Worm (Caenorhabditis elegans) whole organism, L1 larva: ENCODE measurements around the gene Y15E3A.4.

Experiments used
- C16A3.4 ChIP-seq: fragments of 150-350 bp; optimal IDR thresholded peaks from 2 replicates; lab custom pipeline; 2014; ENCODE audit warnings: missing biosample characterization, missing genetic modification characterization
- C34B4.2 ChIP-seq: sonication (generic microtip); optimal IDR thresholded peaks from 2 replicates; lab custom pipeline; 2017; ENCODE audit warnings: mild to moderate bottlenecking, missing genetic modification characterization, missing compliant biosample characterization
- Y116A8C.19 ChIP-seq: sonication (generic microtip); optimal IDR thresholded peaks from 2 replicates; lab custom pipeline; 2016; ENCODE audit warnings: missing compliant biosample characterization, missing genetic modification characterization, borderline replicate concordance
- alr-1 ChIP-seq: fragments of 200-800 bp; sonication (Bioruptor generic); optimal IDR thresholded peaks from 2 replicates; lab custom pipeline; 2018; ENCODE audit warnings: borderline replicate concordance, mild to moderate bottlenecking, missing genetic modification characterization, missing compliant biosample characterization
- aly-2 ChIP-seq: fragments of 150-350 bp; optimal IDR thresholded peaks from 2 replicates; lab custom pipeline; 2014; ENCODE audit warnings: missing biosample characterization, missing genetic modification characterization
- ama-1 ChIP-seq: fragments of 150-350 bp; optimal IDR thresholded peaks from 2 replicates; lab custom pipeline; 2014
- blmp-1 ChIP-seq: fragments of 150-350 bp; optimal IDR thresholded peaks from 2 replicates; lab custom pipeline; 2014; ENCODE audit warnings: missing biosample characterization, missing genetic modification characterization
- ceh-63 ChIP-seq: fragments of 200-800 bp; sonication (Bioruptor generic); optimal IDR thresholded peaks from 2 replicates; lab custom pipeline; 2018; ENCODE audit warnings: mild to moderate bottlenecking, missing genetic modification characterization, missing compliant biosample characterization
- ceh-8 ChIP-seq: fragments of 200-800 bp; sonication (Bioruptor generic); optimal IDR thresholded peaks from 2 replicates; lab custom pipeline; 2018; ENCODE audit warnings: mild to moderate bottlenecking, missing genetic modification characterization, moderate library complexity, missing compliant biosample characterization
- ceh-88 ChIP-seq: fragments of 200-800 bp; sonication (Bioruptor generic); IDR thresholded peaks from 2 replicates; pipeline ENCODE4 v1.3.6; 2022; ENCODE audit warnings: missing genetic modification characterization, missing compliant biosample characterization
- dsc-1 ChIP-seq: sonication (generic microtip); optimal IDR thresholded peaks from 2 replicates; lab custom pipeline; 2016; ENCODE audit warnings: mild to moderate bottlenecking, missing genetic modification characterization, missing compliant biosample characterization
- efl-1 ChIP-seq, 4 experiments: fragments of 150-350 bp; optimal IDR thresholded peaks in 3 of 4; peaks in 1 of 4; 1 replicate in 1 of 4; 2 replicates in 3 of 4; lab custom pipeline; 2014; ENCODE audit warnings: missing biosample characterization in 2 of 4, missing genetic modification characterization in 2 of 4, missing genetic modification reagents in 2 of 4
- elt-2 ChIP-seq: sonication (generic microtip); optimal IDR thresholded peaks from 2 replicates; lab custom pipeline; 2016; ENCODE audit warnings: missing genetic modification characterization, mild to moderate bottlenecking, inconsistent platforms, missing compliant biosample characterization, missing genetic modification reagents
- elt-3 ChIP-seq, 6 experiments: fragments of 150-350 bp in 1 of 6; sonication (generic microtip); optimal IDR thresholded peaks; 2 replicates each; lab custom pipeline; 2017 to 2018; ENCODE audit warnings: missing biosample characterization in 6 of 6, missing genetic modification characterization in 6 of 6, inconsistent platforms in 1 of 6
- ets-5 ChIP-seq: fragments of 200-800 bp; sonication (Bioruptor generic); IDR thresholded peaks from 2 replicates; pipeline ENCODE4 v1.3.6; 2022; ENCODE audit warnings: missing genetic modification characterization, missing compliant biosample characterization
- fkh-10 ChIP-seq: sonication (generic microtip); optimal IDR thresholded peaks from 2 replicates; lab custom pipeline; 2017; ENCODE audit warnings: missing biosample characterization, missing genetic modification reagents, missing genetic modification characterization
- fkh-8 ChIP-seq: sonication (generic microtip); optimal IDR thresholded peaks from 2 replicates; lab custom pipeline; 2016; ENCODE audit warnings: mild to moderate bottlenecking, missing genetic modification characterization, missing compliant biosample characterization
- grh-1 ChIP-seq: fragments of 200-800 bp; sonication (Bioruptor generic); IDR thresholded peaks from 2 replicates; pipeline ENCODE4 v1.3.6; 2022; ENCODE audit warnings: missing genetic modification reagents, missing genetic modification characterization, missing compliant biosample characterization
- hlh-17 ChIP-seq: fragments of 200-800 bp; sonication (Bioruptor generic); optimal IDR thresholded peaks from 2 replicates; lab custom pipeline; 2018; ENCODE audit warnings: missing genetic modification characterization, mild to moderate bottlenecking, missing compliant biosample characterization, moderate library complexity, borderline replicate concordance
- hlh-4 ChIP-seq: sonication (generic microtip); optimal IDR thresholded peaks from 2 replicates; lab custom pipeline; 2016; ENCODE audit warnings: mild to moderate bottlenecking, missing genetic modification characterization, missing compliant biosample characterization
- irx-1 ChIP-seq: sonication (generic microtip); optimal IDR thresholded peaks from 2 replicates; lab custom pipeline; 2016; ENCODE audit warnings: missing genetic modification characterization, missing compliant biosample characterization
- isw-1 ChIP-seq: fragments of 200-800 bp; sonication (Bioruptor generic); IDR thresholded peaks from 2 replicates; pipeline ENCODE4 v1.3.6; 2022; ENCODE audit warnings: missing genetic modification characterization, missing compliant biosample characterization
- jun-1 ChIP-seq: fragments of 150-350 bp; optimal IDR thresholded peaks from 2 replicates; lab custom pipeline; 2014; ENCODE audit warnings: missing biosample characterization, missing genetic modification reagents, missing genetic modification characterization
- lin-13 ChIP-seq: fragments of 150-350 bp; optimal IDR thresholded peaks from 2 replicates; lab custom pipeline; 2014; ENCODE audit warnings: missing biosample characterization, missing genetic modification reagents, missing genetic modification characterization
- lin-14 ChIP-seq: fragments of 200-800 bp; sonication (Bioruptor generic); optimal IDR thresholded peaks from 2 replicates; lab custom pipeline; 2018; ENCODE audit warnings: mild to moderate bottlenecking, missing genetic modification characterization, moderate library complexity, missing compliant biosample characterization
- lin-15B ChIP-seq: fragments of 150-350 bp; sonication (generic microtip); optimal IDR thresholded peaks from 3 replicates; lab custom pipeline; 2014; ENCODE audit warnings: missing biosample characterization, missing genetic modification characterization
- lin-35 ChIP-seq, 2 experiments: fragments of 150-350 bp; optimal IDR thresholded peaks; 2 replicates each; lab custom pipeline; 2014; ENCODE audit warnings: missing biosample characterization in 2 of 2, missing genetic modification characterization in 2 of 2, missing genetic modification reagents in 2 of 2
- lsy-2 ChIP-seq, 2 experiments: fragments of 150-350 bp; optimal IDR thresholded peaks; 2 replicates each; lab custom pipeline; 2014; ENCODE audit warnings: missing biosample characterization in 2 of 2, missing genetic modification characterization in 2 of 2
- mdl-1 ChIP-seq, 2 experiments: fragments of 150-350 bp; optimal IDR thresholded peaks; 2 replicates each; lab custom pipeline; 2014 to 2017; ENCODE audit warnings: missing biosample characterization in 2 of 2, missing genetic modification characterization in 2 of 2, inconsistent platforms in 1 of 2
- mep-1 ChIP-seq: fragments of 150-350 bp; optimal IDR thresholded peaks from 2 replicates; lab custom pipeline; 2014; ENCODE audit warnings: missing biosample characterization, missing genetic modification characterization
- nhr-11 ChIP-seq: fragments of 150-350 bp; optimal IDR thresholded peaks from 2 replicates; lab custom pipeline; 2014; ENCODE audit warnings: missing biosample characterization, missing genetic modification characterization
- nhr-19 ChIP-seq: fragments of 200-800 bp; sonication (Bioruptor generic); conservative IDR thresholded peaks from 2 replicates; pipeline ENCODE4 v1.3.6; 2022; ENCODE audit warnings: missing genetic modification characterization, missing compliant biosample characterization
- nhr-28 ChIP-seq: fragments of 150-350 bp; optimal IDR thresholded peaks from 2 replicates; lab custom pipeline; 2014; ENCODE audit warnings: missing biosample characterization, missing genetic modification characterization
- nhr-47 ChIP-seq: sonication (generic microtip); optimal IDR thresholded peaks from 2 replicates; lab custom pipeline; 2016; ENCODE audit warnings: mild to moderate bottlenecking, missing genetic modification characterization, moderate library complexity, missing compliant biosample characterization
- nhr-84 ChIP-seq: sonication (generic microtip); optimal IDR thresholded peaks from 2 replicates; lab custom pipeline; 2017; ENCODE audit warnings: missing biosample characterization, missing genetic modification characterization
- nhr-85 ChIP-seq: sonication (generic microtip); peaks from one replicate; lab custom pipeline; 2016; ENCODE audit warnings: missing genetic modification characterization, inconsistent platforms, missing compliant biosample characterization
- nhr-90 ChIP-seq: sonication (generic microtip); optimal IDR thresholded peaks from 2 replicates; lab custom pipeline; 2016; ENCODE audit warnings: mild to moderate bottlenecking, missing genetic modification characterization, missing compliant biosample characterization; ENCODE audit not compliant: poor library complexity
- pqm-1 ChIP-seq: sonication (generic microtip); optimal IDR thresholded peaks from 3 replicates; lab custom pipeline; 2017; ENCODE audit warnings: missing biosample characterization, missing genetic modification characterization
- rnt-1 ChIP-seq: sonication (generic microtip); optimal IDR thresholded peaks from 2 replicates; lab custom pipeline; 2016; ENCODE audit warnings: mild to moderate bottlenecking, missing genetic modification characterization, moderate library complexity, missing compliant biosample characterization
- skn-1 ChIP-seq: fragments of 150-350 bp; optimal IDR thresholded peaks from 2 replicates; lab custom pipeline; 2014; ENCODE audit warnings: missing biosample characterization, missing genetic modification characterization
- sptf-1 ChIP-seq: fragments of 150-350 bp; optimal IDR thresholded peaks from 2 replicates; lab custom pipeline; 2014; ENCODE audit warnings: missing biosample characterization, missing genetic modification characterization
- sup-37 ChIP-seq: fragments of 200-800 bp; sonication (Bioruptor generic); optimal IDR thresholded peaks from 2 replicates; lab custom pipeline; 2018; ENCODE audit warnings: mild to moderate bottlenecking, missing genetic modification characterization, missing compliant biosample characterization
- swsn-7 ChIP-seq: sonication (generic microtip); optimal IDR thresholded peaks from 2 replicates; lab custom pipeline; 2016; ENCODE audit warnings: missing genetic modification characterization, missing compliant biosample characterization
- tbx-2 ChIP-seq: sonication (generic microtip); optimal IDR thresholded peaks from 2 replicates; lab custom pipeline; 2016; ENCODE audit warnings: missing genetic modification characterization, missing compliant biosample characterization
- tlp-1 ChIP-seq: fragments of 150-350 bp; optimal IDR thresholded peaks from 2 replicates; lab custom pipeline; 2014; ENCODE audit warnings: missing biosample characterization, missing genetic modification characterization
- unc-130 ChIP-seq: fragments of 150-350 bp; optimal IDR thresholded peaks from 2 replicates; lab custom pipeline; 2017; ENCODE audit warnings: missing biosample characterization, missing genetic modification characterization, inconsistent platforms
- unc-98 ChIP-seq: fragments of 200-800 bp; sonication (Bioruptor generic); IDR thresholded peaks from 2 replicates; pipeline ENCODE4 v1.3.6; 2022; ENCODE audit warnings: missing genetic modification characterization, missing compliant biosample characterization
- xbp-1 ChIP-seq: sonication (generic microtip); optimal IDR thresholded peaks from 2 replicates; lab custom pipeline; 2016; ENCODE audit warnings: missing genetic modification characterization, missing compliant biosample characterization
- zip-4 ChIP-seq: fragments of 200-800 bp; sonication (Bioruptor generic); optimal IDR thresholded peaks from 2 replicates; lab custom pipeline; 2018; ENCODE audit warnings: mild to moderate bottlenecking, missing genetic modification characterization, moderate library complexity, missing compliant biosample characterization
- ztf-11 ChIP-seq, 2 experiments: sonication (generic microtip); optimal IDR thresholded peaks; 2 replicates each; lab custom pipeline; 2016 to 2017; ENCODE audit warnings: missing genetic modification characterization in 2 of 2, missing biosample characterization in 1 of 2, missing compliant biosample characterization in 1 of 2

Y15E3A.4 gene

ce11 chrX:15355603-15356002, 24.8 kb downstream of the Y15E3A.4 start (continued):
- TF ChIP-seq swsn-7 (tag; lab: Kevin White, UChicago) = no peak
- no peak for TF ChIP-seq ceh-63
- no peak for TF ChIP-seq rnt-1 (tag; lab: Kevin White, UChicago)
- TF ChIP-seq xbp-1 (tag; lab: Kevin White, UChicago) = no peak
- TF ChIP-seq jun-1 = no peak
- peak; percentile 17 to 28 for TF ChIP-seq lsy-2 (tag; optimal IDR thresholded peaks at IDR 0.05; lab: Kevin White, UChicago)
- TF ChIP-seq dsc-1 (tag; lab: Kevin White, UChicago) = peak; percentile 69
- no peak for TF ChIP-seq nhr-84 (tag; lab: Kevin White, UChicago)
- TF ChIP-seq pqm-1 (tag; lab: Kevin White, UChicago) = no peak
- TF ChIP-seq Y116A8C.19 (tag; lab: Kevin White, UChicago) = no peak
- TF ChIP-seq elt-2 = no peak
- no peak for TF ChIP-seq mep-1 (tag; lab: Kevin White, UChicago)
- TF ChIP-seq C16A3.4 (tag; lab: Kevin White, UChicago) = no peak
- TF ChIP-seq nhr-28 (tag; lab: Kevin White, UChicago) = no peak
- no peak for TF ChIP-seq C34B4.2
- no peak for TF ChIP-seq isw-1 (GFP tag; lab: Robert Waterston, UW)
- no peak for TF ChIP-seq skn-1 (tag; lab: Kevin White, UChicago)
- peak; percentile 70 for TF ChIP-seq lin-14 (GFP tag; lab: Kevin White, UChicago)
- TF ChIP-seq blmp-1 (tag; lab: Kevin White, UChicago) = no peak
- no peak for TF ChIP-seq sup-37 (GFP tag; lab: Kevin White, UChicago)
- no peak for TF ChIP-seq tbx-2
- TF ChIP-seq ztf-11 (tag; optimal IDR thresholded peaks at IDR 0.05; lab: Kevin White, UChicago) = no peak
- no peak for TF ChIP-seq nhr-85 (tag; lab: Kevin White, UChicago)
- TF ChIP-seq tlp-1 (tag; lab: Kevin White, UChicago) = no peak
- TF ChIP-seq nhr-90 (tag; lab: Kevin White, UChicago) = no peak
- no peak for TF ChIP-seq lin-35 (GFP tag; optimal IDR thresholded peaks at IDR 0.05; lab: Kevin White, UChicago)
- TF ChIP-seq efl-1 (optimal IDR thresholded peaks at IDR 0.05; lab: Kevin White, UChicago) = no peak
- no peak for TF ChIP-seq efl-1 (GFP tag; optimal IDR thresholded peaks at IDR 0.05 in 1 of 2; lab: Kevin White, UChicago)
- no peak for TF ChIP-seq nhr-11 (tag; lab: Kevin White, UChicago)
- TF ChIP-seq fkh-10 = peak; percentile 33
- TF ChIP-seq zip-4 (GFP tag; lab: Kevin White, UChicago) = no peak
- TF ChIP-seq unc-98 (GFP tag; lab: Robert Waterston, UW) = no peak
- no peak for TF ChIP-seq hlh-4 (tag; lab: Kevin White, UChicago)
- no peak for TF ChIP-seq aly-2 (tag; lab: Kevin White, UChicago)
- TF ChIP-seq alr-1 (tag; lab: Kevin White, UChicago) = no peak
- TF ChIP-seq hlh-17 (GFP tag; lab: Kevin White, UChicago) = no peak
- no peak for TF ChIP-seq ceh-88 (GFP tag; lab: Robert Waterston, UW)
- no peak for TF ChIP-seq mdl-1 (tag; optimal IDR thresholded peaks at IDR 0.05; lab: Kevin White, UChicago)
- TF ChIP-seq ceh-8 (GFP tag; lab: Kevin White, UChicago) = no peak
- no peak for TF ChIP-seq irx-1
- TF ChIP-seq ets-5 (GFP tag; lab: Robert Waterston, UW) = no peak
- peak; percentile 64 for TF ChIP-seq fkh-8 (tag; lab: Kevin White, UChicago)
- TF ChIP-seq elt-3 (tag; optimal IDR thresholded peaks at IDR 0.05; lab: Kevin White, UChicago) = no peak
- TF ChIP-seq unc-130 = no peak
- TF ChIP-seq nhr-47 (tag; lab: Kevin White, UChicago) = peak; percentile 57
- no peak for TF ChIP-seq ama-1 (lab: Kevin White, UChicago)
- TF ChIP-seq sptf-1 (tag; lab: Kevin White, UChicago) = no peak
- TF ChIP-seq nhr-19 (GFP tag; lab: Robert Waterston, UW) = no peak
- no peak for TF ChIP-seq lin-15B
- no peak for TF ChIP-seq grh-1
- no peak for TF ChIP-seq lin-13
- TF ChIP-seq, all 84 proteins: peak for 12
